Worm (Caenorhabditis elegans) whole organism, late embryonic: ENCODE measurements around the gene gsto-3.

Source experiments
- che-1 ChIP-seq: sonication (generic microtip); optimal IDR thresholded peaks from 2 replicates; lab custom pipeline; 2016; ENCODE audit warnings: mild to moderate bottlenecking, missing genetic modification characterization, missing compliant biosample characterization
- dmd-4 ChIP-seq: sonication (generic microtip); optimal IDR thresholded peaks from 2 replicates; lab custom pipeline; 2016; ENCODE audit warnings: borderline replicate concordance, missing genetic modification characterization, missing compliant biosample characterization
- elt-2 ChIP-seq: sonication (generic microtip); optimal IDR thresholded peaks from 2 replicates; lab custom pipeline; 2016; ENCODE audit warnings: missing genetic modification reagents, missing genetic modification characterization, missing compliant biosample characterization
- ets-4 ChIP-seq: sonication (generic microtip); optimal IDR thresholded peaks from 2 replicates; lab custom pipeline; 2016; ENCODE audit warnings: missing genetic modification characterization, missing compliant biosample characterization
- eyg-1 ChIP-seq: sonication (generic microtip); optimal IDR thresholded peaks from 2 replicates; lab custom pipeline; 2016; ENCODE audit warnings: missing genotype, missing genetic modification characterization, missing compliant biosample characterization
- fax-1 ChIP-seq: sonication (generic microtip); optimal IDR thresholded peaks from 2 replicates; lab custom pipeline; 2016; ENCODE audit warnings: missing genotype, missing genetic modification characterization, missing compliant biosample characterization
- pag-3 ChIP-seq: sonication (generic microtip); optimal IDR thresholded peaks from 2 replicates; lab custom pipeline; 2016; ENCODE audit warnings: missing compliant biosample characterization, missing genetic modification characterization, borderline replicate concordance
- tbx-2 ChIP-seq: sonication (generic microtip); optimal IDR thresholded peaks from 2 replicates; lab custom pipeline; 2016; ENCODE audit warnings: missing genetic modification characterization, missing compliant biosample characterization
- tbx-7 ChIP-seq: sonication (generic microtip); optimal IDR thresholded peaks from 2 replicates; lab custom pipeline; 2016; ENCODE audit warnings: missing genotype, missing genetic modification characterization, missing compliant biosample characterization

DNA sequence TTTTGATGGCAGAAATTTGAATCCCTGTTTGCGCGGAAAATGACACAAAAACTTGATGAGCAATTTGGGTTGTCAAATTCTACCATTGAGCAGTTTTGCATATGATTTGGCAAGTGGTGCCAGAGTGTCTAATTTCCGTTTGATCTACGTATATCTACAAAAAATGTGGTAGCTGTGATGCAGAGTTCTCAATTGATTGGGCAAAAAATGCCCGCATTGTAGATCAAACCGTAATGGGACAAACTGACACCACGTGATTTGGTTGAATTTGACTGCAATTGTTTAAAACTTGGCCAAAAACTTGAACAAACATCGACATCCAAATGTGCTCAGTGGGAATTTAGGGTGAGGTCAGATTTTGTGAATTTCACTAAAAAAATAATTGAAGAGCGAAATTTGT, 1.4 kb upstream of the gsto-3 start, which contains the start of gene K10F12.7:
- TF ChIP-seq eyg-1 (no peak), tbx-2 (tag; lab: Kevin White, UChicago) (no peak), pag-3 (tag; lab: Kevin White, UChicago) (no peak), ets-4 (tag; lab: Kevin White, UChicago) (no peak), elt-2 (tag; lab: Kevin White, UChicago) (no peak), che-1 (tag; lab: Kevin White, UChicago) (no peak), fax-1 (tag; lab: Kevin White, UChicago) (no peak), dmd-4 (tag; lab: Kevin White, UChicago) (no peak), tbx-7 (tag; lab: Kevin White, UChicago) (no peak)
